Fruit fly (Drosophila melanogaster): Measurements from ENCODE around the gene Srp72.

DNA sequence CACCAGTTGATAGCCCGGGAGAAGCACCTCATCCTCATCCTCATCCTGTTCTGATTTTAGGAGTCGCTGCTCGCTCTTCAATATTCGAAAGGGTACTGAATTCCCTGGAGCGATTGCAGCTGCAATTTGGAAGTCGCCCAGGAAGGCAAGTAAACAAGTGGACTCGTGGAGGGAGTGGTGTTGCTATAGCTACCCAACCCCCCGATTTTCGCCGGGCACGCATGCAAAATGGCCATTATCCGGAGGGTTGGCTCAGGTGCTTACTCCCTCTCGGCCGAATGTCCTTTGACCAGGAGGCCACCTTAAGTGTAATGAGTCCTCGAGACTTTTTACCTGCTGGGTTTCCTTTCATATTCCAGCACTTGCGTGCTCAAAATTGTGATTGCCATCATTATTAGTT lies 28.3 kb downstream of the Srp72 start, which contains the start of gene CG15923:
- TF ChIP-seq CTCF (optimal IDR thresholded peaks at IDR 0.05), result no peak
- no peak for TF ChIP-seq CG8478 (optimal IDR thresholded peaks at IDR 0.05)
